Worm (Caenorhabditis elegans): ENCODE measurements around the gene vha-9.
"Not testable (repeated sequence)": the region's sequence is repeated elsewhere in the genome, so short reads cannot be mapped to it uniquely, and the experiment has no call there.

The vha-9 gene

ce11 chrII:10302646-10303045, 867 bp downstream of the vha-9 start, which contains the start of gene clpp-1:
TSS of gene clpp-1 (minus strand) at chrII:10302842.
- TF ChIP-seq atf-7 (tag; optimal IDR thresholded peaks at IDR 0.05) (peak; percentile 74), B0336.3 (GFP tag; IDR thresholded peaks at IDR 0.05) (peak; percentile 23; the same call in 1 of the 2 replicates), lin-54 (GFP tag; optimal IDR thresholded peaks at IDR 0.05) (peak; percentile 17), mel-28 (tag; optimal IDR thresholded peaks at IDR 0.05; ENCODE audit: borderline replicate concordance) (peak; percentile 39), cebp-2 (GFP tag; IDR thresholded peaks at IDR 0.05) (no peak), nfyb-1 (GFP tag; IDR thresholded peaks at IDR 0.05) (peak; percentile 43; the same call in 1 of the 2 replicates), F10E7.11 (tag; optimal IDR thresholded peaks at IDR 0.05) (peak; percentile 2), ceh-100 (GFP tag; IDR thresholded peaks at IDR 0.05) (no peak), F52B5.7 (tag; optimal IDR thresholded peaks at IDR 0.05) (no peak), tlf-1 (GFP tag; optimal IDR thresholded peaks at IDR 0.05) (peak; percentile 31), bed-1 (GFP tag; IDR thresholded peaks at IDR 0.05) (0 out of 2 replicates have a peak, but pooled peaks have one; percentile 7), Y53G8AR.9 (GFP tag; conservative IDR thresholded peaks at IDR 0.05) (peak; percentile 50; the same call in 1 of the 2 replicates), gei-17 (GFP tag; optimal IDR thresholded peaks at IDR 0.05) (peak; percentile 12), K11D2.4 (GFP tag; IDR thresholded peaks at IDR 0.05) (0 out of 2 replicates have a peak, but pooled peaks have one; percentile 14), ama-1 (optimal IDR thresholded peaks at IDR 0.05) (peak; percentile 35), ama-1 (GFP tag; optimal IDR thresholded peaks at IDR 0.05) (no peak), hsf-1 (GFP tag; IDR thresholded peaks at IDR 0.05) (no peak), snpc-3.4 (tag; optimal IDR thresholded peaks at IDR 0.05) (peak; percentile 5)

DNA sequence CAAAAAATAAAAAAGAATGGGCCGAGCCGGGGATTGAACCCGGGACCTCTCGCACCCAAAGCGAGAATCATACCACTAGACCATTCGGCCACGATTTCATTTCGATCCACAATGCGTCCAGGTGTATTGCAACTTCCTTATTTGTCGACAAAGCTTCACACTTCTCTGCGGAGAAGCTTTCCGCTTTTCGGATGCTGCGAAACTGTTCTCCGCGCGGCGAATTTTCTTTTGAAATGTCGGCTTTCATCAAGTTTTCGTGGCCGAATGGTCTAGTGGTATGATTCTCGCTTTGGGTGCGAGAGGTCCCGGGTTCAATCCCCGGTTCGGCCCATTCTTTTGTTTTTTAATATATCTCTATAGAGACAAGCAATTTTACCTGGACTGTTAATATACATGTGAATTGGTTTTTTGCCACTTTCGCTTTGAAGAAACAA, 1.4 kb downstream of the vha-9 start:
- TF ChIP-seq madf-6 (GFP tag; IDR thresholded peaks at IDR 0.05) (peak; percentile 59), D2030.7 (GFP tag; IDR thresholded peaks at IDR 0.05) (peak; percentile 33; the same call in 1 of the 2 replicates), cebp-1 (tag; optimal IDR thresholded peaks at IDR 0.05) (peak; percentile 1), tbp1 (GFP tag; optimal IDR thresholded peaks at IDR 0.05) (peak; percentile 83), egrh-3 (GFP tag; IDR thresholded peaks at IDR 0.05) (peak; percentile 41), rpc-1 (optimal IDR thresholded peaks at IDR 0.05) (peak; percentile 52), rpc-1 (tag; optimal IDR thresholded peaks at IDR 0.05) (peak; percentile 72), lin-26 (GFP tag; IDR thresholded peaks at IDR 0.05) (peak; percentile 73; the same call in 1 of the 2 replicates), pbrm-1 (GFP tag; IDR thresholded peaks at IDR 0.05) (peak; percentile 34; the same call in 1 of the 2 replicates), attf-3 (GFP tag; conservative IDR thresholded peaks at IDR 0.05) (0 out of 2 replicates have a peak, but pooled peaks have one; percentile 19), dox-1 (GFP tag; IDR thresholded peaks at IDR 0.05) (peak; percentile 13; the same call in 1 of the 2 replicates), ekl-4 (GFP tag; IDR thresholded peaks at IDR 0.05) (0 out of 2 replicates have a peak, but pooled peaks have one; percentile 16), F33H1.4 (GFP tag; IDR thresholded peaks at IDR 0.05) (peak; percentile 26; the same call in 1 of the 2 replicates), hmg-1.2 (GFP tag; IDR thresholded peaks at IDR 0.05) (peak; percentile 34; the same call in 1 of the 2 replicates), egl-44 (GFP tag; IDR thresholded peaks at IDR 0.05) (peak; percentile 26; the same call in 1 of the 2 replicates), B0261.1 (tag; optimal IDR thresholded peaks at IDR 0.05) (peak; percentile 58), ceh-91 (GFP tag; IDR thresholded peaks at IDR 0.05) (0 out of 2 replicates have a peak, but pooled peaks have one; percentile 31), ztf-18 (tag; optimal IDR thresholded peaks at IDR 0.05) (peak; percentile 14), nhr-90 (tag; optimal IDR thresholded peaks at IDR 0.05) (peak; percentile 30), cebp-2 (GFP tag; IDR thresholded peaks at IDR 0.05) (0 out of 2 replicates have a peak, but pooled peaks have one; percentile 61), C17E4.6 (GFP tag; IDR thresholded peaks at IDR 0.05) (0 out of 2 replicates have a peak, but pooled peaks have one; percentile 5)
- TF ChIP-seq cebp-1 (GFP tag; IDR thresholded peaks at IDR 0.05), result not testable (repeated sequence)
